Worm (Caenorhabditis elegans): ENCODE data around the gene pqe-1.

DNA sequence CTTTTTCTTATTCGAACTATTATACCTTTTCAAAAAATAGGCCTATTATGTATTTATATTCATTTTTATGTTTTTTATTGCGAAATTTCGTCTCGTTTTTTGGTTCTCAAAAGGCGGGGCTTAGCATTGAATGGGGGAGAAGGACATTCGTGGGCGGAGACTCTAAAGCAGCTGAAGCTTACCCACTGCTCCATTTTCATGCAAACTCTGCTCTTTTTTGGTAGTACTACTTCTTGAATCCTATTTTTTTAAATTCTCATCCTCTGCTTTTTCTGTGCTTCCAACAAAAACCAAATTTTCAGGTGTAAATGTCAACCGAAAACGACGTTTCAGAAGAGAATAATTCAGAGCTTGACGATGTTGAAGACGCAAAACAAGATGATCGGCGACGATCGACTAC lies 30.3 kb downstream of the pqe-1 start, which contains the start of gene ZK121.2:
- TF ChIP-seq unc-62 (GFP tag; optimal IDR thresholded peaks at IDR 0.05) (no peak), nhr-90 (tag; optimal IDR thresholded peaks at IDR 0.05) (no peak)

Data from whole organism, young adult.